Worm (Caenorhabditis elegans) whole organism, L1 larva: ENCODE results near the gene osm-11.

ENCODE experiments used
- elt-3 ChIP-seq, 6 experiments: fragments of 150-350 bp in 1 of 6; sonication (generic microtip); optimal IDR thresholded peaks; 2 replicates each; lab custom pipeline; 2017 to 2018; ENCODE audit warnings: missing biosample characterization in 6 of 6, missing genetic modification characterization in 6 of 6, inconsistent platforms in 1 of 6
- lin-13 ChIP-seq: fragments of 150-350 bp; optimal IDR thresholded peaks from 2 replicates; lab custom pipeline; 2014; ENCODE audit warnings: missing biosample characterization, missing genetic modification reagents, missing genetic modification characterization
- lin-35 ChIP-seq, 2 experiments: fragments of 150-350 bp; optimal IDR thresholded peaks; 2 replicates each; lab custom pipeline; 2014; ENCODE audit warnings: missing biosample characterization in 2 of 2, missing genetic modification characterization in 2 of 2, missing genetic modification reagents in 2 of 2
- mep-1 ChIP-seq: fragments of 150-350 bp; optimal IDR thresholded peaks from 2 replicates; lab custom pipeline; 2014; ENCODE audit warnings: missing biosample characterization, missing genetic modification characterization
- zag-1 ChIP-seq: fragments of 150-350 bp; optimal IDR thresholded peaks from 2 replicates; lab custom pipeline; 2014; ENCODE audit warnings: missing biosample characterization, missing genetic modification characterization

- TF ChIP-seq lin-35 (GFP tag; optimal IDR thresholded peaks at IDR 0.05; lab: Kevin White, UChicago) = peak; percentile 58 to 77
- TF ChIP-seq zag-1 = no peak
- TF ChIP-seq elt-3 (tag; optimal IDR thresholded peaks at IDR 0.05; lab: Kevin White, UChicago) = peak in 3 of 6 experiments; percentile 19 to 38 (median 25)
- TF ChIP-seq lin-13 (GFP tag; lab: Kevin White, UChicago) = peak; percentile 37
- TF ChIP-seq mep-1 (tag; lab: Kevin White, UChicago) = peak; percentile 79
These were observed 29.2 kb downstream of the osm-11 start for ce11 chrX:17392182-17392581.
